Worm (Caenorhabditis elegans): ENCODE data around the gene F33H12.1.
A peak's percentile ranks its signal among the peaks of the same experiment; 100 is the strongest.
"Not testable (repeated sequence)": the region's sequence is repeated elsewhere in the genome, so short reads cannot be mapped to it uniquely, and the experiment has no call there.

The F33H12.1 gene

DNA sequence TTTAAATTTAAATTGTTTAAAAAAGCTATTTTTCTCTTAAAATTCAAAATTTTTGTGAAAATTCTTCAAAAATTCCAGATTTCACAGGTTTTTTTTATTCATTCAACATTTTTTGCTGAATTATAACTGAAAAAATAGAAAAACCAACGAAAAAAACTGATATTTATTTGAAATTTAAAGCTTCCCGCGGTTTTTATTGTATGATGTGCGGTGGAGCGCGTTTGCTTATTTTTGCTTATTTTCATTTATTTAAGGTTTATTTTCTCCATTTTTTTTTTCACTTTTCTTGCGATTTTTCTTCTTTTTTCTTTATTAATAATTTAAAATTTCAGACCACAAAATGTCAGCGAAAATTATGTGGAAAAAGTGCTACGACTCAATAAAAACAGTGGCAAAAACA, 37.8 kb downstream of the F33H12.1 start, which contains the start of gene F22E5.9:
F22E5.9 (plus strand) TSS at position 327 of the 400 bp plus-strand sequence.
- TF ChIP-seq nhr-42 (GFP tag; IDR thresholded peaks at IDR 0.05) (no peak), gei-8 (GFP tag; optimal IDR thresholded peaks at IDR 0.05) (no peak), snpc-1.2 (GFP tag; IDR thresholded peaks at IDR 0.05) (no peak), ztf-11 (tag; optimal IDR thresholded peaks at IDR 0.05) (no peak), zfp-2 (tag; optimal IDR thresholded peaks at IDR 0.05) (no peak), lin-38 (GFP tag; IDR thresholded peaks at IDR 0.05) (peak; percentile 89), nhr-41 (GFP tag; IDR thresholded peaks at IDR 0.05) (no peak), dpl-1 (GFP tag; optimal IDR thresholded peaks at IDR 0.05) (peak; percentile 86)

DNA sequence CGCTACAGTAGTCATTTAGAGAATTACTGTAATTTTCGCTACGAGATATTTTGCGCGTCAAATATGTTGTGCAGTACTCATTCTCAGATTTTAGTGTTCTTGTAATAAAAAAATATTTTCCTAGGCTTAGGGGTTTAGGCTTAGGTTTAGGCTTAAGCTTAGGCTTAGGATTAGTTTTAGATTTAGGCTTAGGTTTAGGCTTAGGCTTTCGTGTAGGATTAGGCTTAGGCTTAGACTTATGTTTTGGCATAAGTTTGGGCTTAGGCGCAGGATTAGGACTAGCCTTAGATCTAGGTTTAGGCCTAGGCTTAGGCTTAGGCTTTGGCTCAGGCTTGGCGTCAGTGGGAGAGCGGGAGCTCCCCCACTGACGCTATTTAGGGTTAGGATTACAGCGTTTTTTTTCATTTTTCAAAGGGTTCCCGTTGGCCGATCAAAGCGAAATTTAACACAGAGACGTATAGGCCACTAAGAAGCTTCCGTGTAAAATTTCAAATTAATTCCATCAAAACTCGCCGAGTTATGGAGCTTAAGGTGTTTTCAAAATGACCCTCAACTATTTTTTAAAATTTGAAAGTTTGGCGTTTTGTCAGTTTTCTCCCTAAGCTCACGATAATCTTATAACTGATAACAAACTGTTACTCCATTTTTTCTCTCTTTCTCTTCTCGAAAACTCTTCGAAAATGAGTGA, 39.3 kb downstream of the F33H12.1 start, which contains the start of gene F22E5.8:
F22E5.8 (plus strand) TSS at position 638 of the 688 bp plus-strand sequence.
- not testable (repeated sequence) for TF ChIP-seq dmd-9 (GFP tag; IDR thresholded peaks at IDR 0.05); nhr-237 (tag; optimal IDR thresholded peaks at IDR 0.05); ceh-82 (tag; optimal IDR thresholded peaks at IDR 0.05)

DNA sequence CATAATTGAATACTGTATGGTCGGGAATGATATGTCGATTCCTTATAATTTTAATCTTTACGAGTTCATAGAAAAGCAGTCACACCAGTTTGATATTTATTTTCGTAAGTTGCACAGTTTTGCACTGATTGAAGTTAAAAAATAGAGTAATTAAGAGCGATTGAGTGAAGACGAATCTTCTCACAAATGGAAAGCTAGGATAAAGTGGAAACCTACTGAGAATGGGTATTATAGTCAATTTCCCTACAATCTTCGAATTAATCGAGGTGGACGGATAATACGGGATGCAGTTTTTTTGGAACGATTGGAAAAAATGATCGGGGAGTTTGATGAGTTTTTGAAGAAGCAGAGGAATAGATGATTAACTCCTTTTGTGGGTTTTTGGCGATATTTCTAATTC, 40.7 kb downstream of the F33H12.1 start, which contains the start of gene F22E5.23:
F22E5.23 (plus strand) TSS at position 301 of the 400 bp plus-strand sequence.
- TF ChIP-seq vab-7 (GFP tag; IDR thresholded peaks at IDR 0.05) (no peak), ZK546.5 (tag; optimal IDR thresholded peaks at IDR 0.05) (no peak), nhr-25 (tag; optimal IDR thresholded peaks at IDR 0.05; ENCODE audit: borderline replicate concordance, insufficient read depth) (no peak), T26A8.4 (GFP tag; IDR thresholded peaks at IDR 0.05) (no peak), nhr-237 (tag; optimal IDR thresholded peaks at IDR 0.05) (no peak), mxl-2 (GFP tag; conservative IDR thresholded peaks at IDR 0.05) (no peak), duxl-1 (tag; optimal IDR thresholded peaks at IDR 0.05; ENCODE audit: poor library complexity) (no peak), tag-97 (GFP tag; IDR thresholded peaks at IDR 0.05) (no peak), mxl-3 (GFP tag; optimal IDR thresholded peaks at IDR 0.05) (no peak), daf-16 (GFP tag; optimal IDR thresholded peaks at IDR 0.05) (no peak), daf-16 (tag; optimal IDR thresholded peaks at IDR 0.05) (no peak), mep-1 (tag; optimal IDR thresholded peaks at IDR 0.05) (no peak), fos-1 (tag; optimal IDR thresholded peaks at IDR 0.05) (no peak), egl-43 (GFP tag; IDR thresholded peaks at IDR 0.05) (no peak), spr-1 (tag; optimal IDR thresholded peaks at IDR 0.05) (no peak), gei-8 (GFP tag; optimal IDR thresholded peaks at IDR 0.05) (no peak), F26F4.8 (GFP tag; conservative IDR thresholded peaks at IDR 0.05) (no peak), lin-13 (GFP tag; optimal IDR thresholded peaks at IDR 0.05) (no peak), dmd-8 (GFP tag; IDR thresholded peaks at IDR 0.05) (no peak), F44E2.7 (GFP tag; IDR thresholded peaks at IDR 0.05) (no peak)

ce11 chrII:2641777-2642176, 41.5 kb downstream of the F33H12.1 start, which contains the start of gene F22E5.7:
Gene F22E5.7, plus strand, starts transcription at chrII:2642077.
- TF ChIP-seq zip-2 (tag; optimal IDR thresholded peaks at IDR 0.05): no peak
- no peak for TF ChIP-seq rbr-2 (tag; optimal IDR thresholded peaks at IDR 0.05)
- TF ChIP-seq R02D3.7 (tag; optimal IDR thresholded peaks at IDR 0.05): no peak
- no peak for TF ChIP-seq daf-19 (GFP tag; conservative IDR thresholded peaks at IDR 0.05)
- no peak for TF ChIP-seq dpl-1 (GFP tag; optimal IDR thresholded peaks at IDR 0.05)
- no peak for TF ChIP-seq pha-4 (GFP tag; IDR thresholded peaks at IDR 0.05)
- no peak for TF ChIP-seq pha-4 (tag; optimal IDR thresholded peaks at IDR 0.05)
- TF ChIP-seq mxl-2 (GFP tag; conservative IDR thresholded peaks at IDR 0.05): no peak
- no peak for TF ChIP-seq jun-1 (tag; optimal IDR thresholded peaks at IDR 0.05)
- no peak for TF ChIP-seq lir-3 (tag; optimal IDR thresholded peaks at IDR 0.05)
- TF ChIP-seq Y48G9A.11 (GFP tag; IDR thresholded peaks at IDR 0.05): no peak
- no peak for TF ChIP-seq F10B5.3 (tag; optimal IDR thresholded peaks at IDR 0.05)
- no peak for TF ChIP-seq skn-1 (tag; optimal IDR thresholded peaks at IDR 0.05)
- no peak for TF ChIP-seq unc-62 (GFP tag; optimal IDR thresholded peaks at IDR 0.05 in 1 of 2)
- no peak for TF ChIP-seq unc-62 (tag; optimal IDR thresholded peaks at IDR 0.05)
- no peak for TF ChIP-seq D1046.2 (GFP tag; IDR thresholded peaks at IDR 0.05)
- no peak for TF ChIP-seq php-3 (GFP tag; IDR thresholded peaks at IDR 0.05)
